Worm (Caenorhabditis elegans) whole organism, young adult: Measurements from ENCODE around the gene srv-14.
"Not testable (repeated sequence)": the region's sequence is repeated elsewhere in the genome, so short reads cannot be mapped to it uniquely, and the experiment has no call there.

Source experiments
- B0261.1 ChIP-seq: sonication (generic microtip); optimal IDR thresholded peaks from 2 replicates; lab custom pipeline; 2016; ENCODE audit warnings: mild to moderate bottlenecking, missing genetic modification characterization, moderate library complexity, missing compliant biosample characterization
- B0336.3 ChIP-seq: fragments of 200-800 bp; sonication (Bioruptor generic); IDR thresholded peaks from 2 replicates; pipeline ENCODE4 v1.3.6; 2022; ENCODE audit warnings: missing genetic modification characterization, missing compliant biosample characterization
- C17E4.6 ChIP-seq: fragments of 200-800 bp; sonication (Bioruptor generic); IDR thresholded peaks from 2 replicates; pipeline ENCODE4 v1.3.6; 2022; ENCODE audit warnings: missing genetic modification reagents, missing genetic modification characterization, missing compliant biosample characterization
- F22D6.2 ChIP-seq: sonication (generic microtip); optimal IDR thresholded peaks from 2 replicates; lab custom pipeline; 2016; ENCODE audit warnings: mild to moderate bottlenecking, missing genetic modification characterization, missing compliant biosample characterization
- F23B12.7 ChIP-seq: sonication (generic microtip); optimal IDR thresholded peaks from 2 replicates; lab custom pipeline; 2017; ENCODE audit warnings: missing genetic modification characterization, mild to moderate bottlenecking, missing compliant biosample characterization, antibody characterized with exemption, moderate library complexity; ENCODE audit not compliant: insufficient read depth
- F39B2.1 ChIP-seq: fragments of 200-800 bp; sonication (Bioruptor generic); IDR thresholded peaks from 2 replicates; pipeline ENCODE4 v1.3.6; 2022; ENCODE audit warnings: missing genetic modification reagents, missing genetic modification characterization, missing compliant biosample characterization
- T07F8.4 ChIP-seq: sonication (generic microtip); optimal IDR thresholded peaks from 2 replicates; lab custom pipeline; 2016; ENCODE audit warnings: mild to moderate bottlenecking, missing genetic modification characterization, moderate library complexity, missing compliant biosample characterization
- Y53G8AR.9 ChIP-seq: fragments of 200-800 bp; sonication (Bioruptor generic); conservative IDR thresholded peaks from 2 replicates; pipeline ENCODE4 v1.3.6; 2022; ENCODE audit warnings: missing genetic modification reagents, missing genetic modification characterization, missing compliant biosample characterization
- ama-1 ChIP-seq, 3 experiments: fragments of 150-350 bp in 1 of 3; sonication (generic microtip) in 2 of 3; optimal IDR thresholded peaks; 2 replicates each; lab custom pipeline; 2014 to 2018; ENCODE audit warnings: missing biosample characterization in 2 of 3, missing genetic modification characterization in 2 of 3, missing genetic modification reagents in 2 of 3
- atf-7 ChIP-seq: sonication (generic microtip); optimal IDR thresholded peaks from 2 replicates; lab custom pipeline; 2017; ENCODE audit warnings: mild to moderate bottlenecking, missing genetic modification characterization, missing compliant biosample characterization
- attf-6 ChIP-seq: fragments of 200-800 bp; sonication (Bioruptor generic); IDR thresholded peaks from 2 replicates; pipeline ENCODE4 v1.3.6; 2022; ENCODE audit warnings: missing genetic modification reagents, missing genetic modification characterization, missing compliant biosample characterization
- cebp-1 ChIP-seq, 2 experiments: fragments of 200-800 bp in 1 of 2; sonication (Bioruptor generic) in 1 of 2; sonication (generic microtip) in 1 of 2; IDR thresholded peaks in 1 of 2; optimal IDR thresholded peaks in 1 of 2; 2 replicates each; pipeline versions ENCODE4 v1.3.6 to Lab custom; 2017 to 2022; ENCODE audit warnings: missing compliant biosample characterization in 2 of 2, missing genetic modification characterization in 2 of 2, mild to moderate bottlenecking in 1 of 2, missing genetic modification reagents in 1 of 2, moderate library complexity in 1 of 2
- cebp-2 ChIP-seq: fragments of 200-800 bp; sonication (Bioruptor generic); IDR thresholded peaks from 2 replicates; pipeline ENCODE4 v1.3.6; 2022; ENCODE audit warnings: missing genetic modification characterization, missing compliant biosample characterization
- ceh-27 ChIP-seq: fragments of 200-800 bp; sonication (Bioruptor generic); optimal IDR thresholded peaks from 2 replicates; lab custom pipeline; 2018; ENCODE audit warnings: mild to moderate bottlenecking, missing genetic modification characterization, moderate library complexity, missing compliant biosample characterization
- ceh-40 ChIP-seq: fragments of 200-800 bp; sonication (Bioruptor generic); IDR thresholded peaks from 2 replicates; pipeline ENCODE4 v1.3.6; 2022; ENCODE audit warnings: missing genetic modification characterization, missing compliant biosample characterization
- ceh-58 ChIP-seq: fragments of 200-800 bp; sonication (Bioruptor generic); IDR thresholded peaks from 2 replicates; pipeline ENCODE4 v1.3.6; 2022; ENCODE audit warnings: missing genetic modification characterization, missing compliant biosample characterization
- ceh-91 ChIP-seq: fragments of 200-800 bp; sonication (Bioruptor generic); IDR thresholded peaks from 2 replicates; pipeline ENCODE4 v1.3.6; 2022; ENCODE audit warnings: missing genetic modification reagents, missing genetic modification characterization, missing compliant biosample characterization
- die-1 ChIP-seq: sonication (generic microtip); optimal IDR thresholded peaks from 2 replicates; lab custom pipeline; 2016; ENCODE audit warnings: missing genotype, mild to moderate bottlenecking, missing genetic modification characterization, missing compliant biosample characterization
- dox-1 ChIP-seq: fragments of 200-800 bp; sonication (Bioruptor generic); IDR thresholded peaks from 2 replicates; pipeline ENCODE4 v1.3.6; 2022; ENCODE audit warnings: missing genetic modification reagents, missing genetic modification characterization, missing compliant biosample characterization
- egl-44 ChIP-seq: fragments of 200-800 bp; sonication (Bioruptor generic); IDR thresholded peaks from 2 replicates; pipeline ENCODE4 v1.3.6; 2022; ENCODE audit warnings: missing genetic modification reagents, missing genetic modification characterization, missing compliant biosample characterization
- egrh-3 ChIP-seq: fragments of 200-800 bp; sonication (Bioruptor generic); IDR thresholded peaks from 2 replicates; pipeline ENCODE4 v1.3.6; 2022; ENCODE audit warnings: missing genetic modification reagents, missing genetic modification characterization, missing compliant biosample characterization
- ekl-4 ChIP-seq: fragments of 200-800 bp; sonication (Bioruptor generic); IDR thresholded peaks from 2 replicates; pipeline ENCODE4 v1.3.6; 2022; ENCODE audit warnings: missing genetic modification reagents, missing genetic modification characterization, missing compliant biosample characterization
- fkh-3 ChIP-seq: sonication (generic microtip); optimal IDR thresholded peaks from 2 replicates; lab custom pipeline; 2016; ENCODE audit warnings: mild to moderate bottlenecking, missing genetic modification characterization, missing compliant biosample characterization
- him-1 ChIP-seq: sonication (generic microtip); optimal IDR thresholded peaks from 2 replicates; lab custom pipeline; 2016; ENCODE audit warnings: missing genotype, missing genetic modification reagents, missing genetic modification characterization, missing compliant biosample characterization
- hlh-26 ChIP-seq: fragments of 200-800 bp; sonication (Bioruptor generic); conservative IDR thresholded peaks from 2 replicates; pipeline ENCODE4 v1.3.6; 2022; ENCODE audit warnings: missing genetic modification reagents, missing genetic modification characterization, missing compliant biosample characterization
- hmg-1.2 ChIP-seq: fragments of 200-800 bp; sonication (Bioruptor generic); IDR thresholded peaks from 2 replicates; pipeline ENCODE4 v1.3.6; 2022; ENCODE audit warnings: missing genetic modification reagents, missing genetic modification characterization, missing compliant biosample characterization
- let-607 ChIP-seq, 2 experiments: fragments of 200-800 bp in 1 of 2; sonication (Bioruptor generic) in 1 of 2; sonication (generic microtip) in 1 of 2; optimal IDR thresholded peaks; 2 replicates each; lab custom pipeline; 2016 to 2018; ENCODE audit warnings: mild to moderate bottlenecking in 2 of 2, missing compliant biosample characterization in 2 of 2, missing genetic modification characterization in 2 of 2, moderate library complexity in 2 of 2, missing genotype in 1 of 2
- lin-54 ChIP-seq: fragments of 200-800 bp; sonication (Bioruptor generic); optimal IDR thresholded peaks from 2 replicates; lab custom pipeline; 2018; ENCODE audit warnings: mild to moderate bottlenecking, missing genetic modification characterization, missing compliant biosample characterization
- lir-1 ChIP-seq: fragments of 200-800 bp; sonication (Bioruptor generic); conservative IDR thresholded peaks from 2 replicates; pipeline ENCODE4 v1.3.6; 2022; ENCODE audit warnings: missing genetic modification reagents, missing genetic modification characterization, missing compliant biosample characterization
- madf-3 ChIP-seq: fragments of 200-800 bp; sonication (Bioruptor generic); IDR thresholded peaks from 2 replicates; pipeline ENCODE4 v1.3.6; 2022; ENCODE audit warnings: missing genetic modification reagents, missing genetic modification characterization, missing compliant biosample characterization
- madf-6 ChIP-seq: fragments of 200-800 bp; sonication (Bioruptor generic); IDR thresholded peaks from 2 replicates; pipeline ENCODE4 v1.3.6; 2022; ENCODE audit warnings: missing genetic modification reagents, missing genetic modification characterization, missing compliant biosample characterization
- mcd-1 ChIP-seq: fragments of 200-800 bp; sonication (Bioruptor generic); IDR thresholded peaks from 2 replicates; pipeline ENCODE4 v1.3.6; 2022; ENCODE audit warnings: missing genetic modification reagents, missing genetic modification characterization, missing compliant biosample characterization
- nhr-179 ChIP-seq: sonication (generic microtip); optimal IDR thresholded peaks from 2 replicates; lab custom pipeline; 2016; ENCODE audit warnings: mild to moderate bottlenecking, missing genetic modification characterization, missing compliant biosample characterization
- nhr-90 ChIP-seq: sonication (generic microtip); optimal IDR thresholded peaks from 2 replicates; lab custom pipeline; 2016; ENCODE audit warnings: missing genotype, mild to moderate bottlenecking, missing genetic modification characterization, missing compliant biosample characterization
- pbrm-1 ChIP-seq: fragments of 200-800 bp; sonication (Bioruptor generic); IDR thresholded peaks from 2 replicates; pipeline ENCODE4 v1.3.6; 2022; ENCODE audit warnings: missing genetic modification reagents, missing genetic modification characterization, missing compliant biosample characterization
- rec-8 ChIP-seq, 2 experiments: sonication (generic microtip); optimal IDR thresholded peaks; 2 replicates each; lab custom pipeline; 2016; ENCODE audit warnings: mild to moderate bottlenecking in 2 of 2, missing genetic modification characterization in 2 of 2, missing genetic modification reagents in 2 of 2, missing genotype in 2 of 2, missing biosample characterization in 1 of 2, missing compliant biosample characterization in 1 of 2, moderate library complexity in 1 of 2
- repo-1 ChIP-seq: sonication (generic microtip); optimal IDR thresholded peaks from 2 replicates; lab custom pipeline; 2017; ENCODE audit warnings: mild to moderate bottlenecking, missing genetic modification characterization, missing compliant biosample characterization
- rpc-1 ChIP-seq, 2 experiments: fragments of 150-350 bp in 1 of 2; sonication (generic microtip) in 1 of 2; optimal IDR thresholded peaks; 2 replicates each; lab custom pipeline; 2014 to 2018; ENCODE audit warnings: missing biosample characterization in 1 of 2, missing genetic modification characterization in 1 of 2, missing genetic modification reagents in 1 of 2, missing genotype in 1 of 2
- snpc-4 ChIP-seq, 5 experiments: fragments of 150-350 bp in 1 of 5; sonication (generic microtip) in 4 of 5; optimal IDR thresholded peaks; 2 replicates each; lab custom pipeline; 2014 to 2018; ENCODE audit warnings: missing genetic modification characterization in 5 of 5, missing biosample characterization in 3 of 5, antibody characterized with exemption in 2 of 5, mild to moderate bottlenecking in 2 of 5, missing compliant biosample characterization in 2 of 5, missing genotype in 2 of 5, moderate library complexity in 2 of 5, missing genetic modification reagents in 1 of 5
- xnd-1 ChIP-seq: sonication (generic microtip); optimal IDR thresholded peaks from 2 replicates; lab custom pipeline; 2016; ENCODE audit warnings: missing genotype, missing genetic modification reagents, missing genetic modification characterization, missing compliant biosample characterization
- zim-3 ChIP-seq: sonication (generic microtip); optimal IDR thresholded peaks from 2 replicates; lab custom pipeline; 2017; ENCODE audit warnings: mild to moderate bottlenecking, missing genetic modification characterization, moderate library complexity, missing compliant biosample characterization
- ztf-18 ChIP-seq: sonication (generic microtip); optimal IDR thresholded peaks from 2 replicates; lab custom pipeline; 2016; ENCODE audit warnings: missing genotype, mild to moderate bottlenecking, missing genetic modification characterization, missing compliant biosample characterization
- ztf-26 ChIP-seq: sonication (generic microtip); optimal IDR thresholded peaks from 2 replicates; lab custom pipeline; 2017; ENCODE audit warnings: missing genetic modification characterization, missing compliant biosample characterization
- ztf-6 ChIP-seq: fragments of 200-800 bp; sonication (Bioruptor generic); IDR thresholded peaks from 2 replicates; pipeline ENCODE4 v1.3.6; 2022; ENCODE audit warnings: missing genetic modification reagents, missing genetic modification characterization, missing compliant biosample characterization

The srv-14 gene

DNA sequence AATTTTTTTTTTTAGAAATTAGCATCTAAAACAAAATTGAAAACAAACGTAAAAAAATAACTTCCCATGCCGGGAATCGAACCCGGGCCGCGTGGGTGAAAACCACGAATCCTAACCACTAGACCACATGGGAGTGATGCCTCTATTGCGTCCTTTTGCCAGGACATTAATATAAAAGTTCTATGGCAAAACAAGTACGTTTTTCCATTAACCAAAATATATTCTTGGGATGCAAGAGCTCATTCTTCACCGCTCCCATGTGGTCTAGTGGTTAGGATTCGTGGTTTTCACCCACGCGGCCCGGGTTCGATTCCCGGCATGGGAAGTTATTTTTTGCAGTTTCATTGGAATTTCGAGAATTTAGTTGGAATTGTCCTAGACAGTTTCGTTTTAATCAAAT, 39.1 kb upstream of the srv-14 start (continued):
- TF ChIP-seq egrh-3 (0 out of 2 replicates have a peak, but pooled peaks have one; percentile 13), atf-7 (tag; lab: Kevin White, UChicago) (peak; percentile 41), die-1 (peak; percentile 67), hmg-1.2 (GFP tag; lab: Robert Waterston, UW) (peak; percentile 72), ekl-4 (peak; percentile 65; the same call in 1 of the 2 replicates), him-1 (tag; lab: Kevin White, UChicago) (peak; percentile 65), lir-1 (peak; percentile 30; the same call in 1 of the 2 replicates), nhr-179 (tag; lab: Kevin White, UChicago) (peak; percentile 19), madf-3 (GFP tag; lab: Robert Waterston, UW) (peak; percentile 75; the same call in 1 of the 2 replicates), pbrm-1 (GFP tag; lab: Robert Waterston, UW) (peak; percentile 76), Y53G8AR.9 (GFP tag; lab: Robert Waterston, UW) (0 out of 2 replicates have a peak, but pooled peaks have one; percentile 23), cebp-1 (tag; optimal IDR thresholded peaks at IDR 0.05; lab: Kevin White, UChicago) (peak; percentile 56), ceh-58 (GFP tag; lab: Robert Waterston, UW) (0 out of 2 replicates have a peak, but pooled peaks have one; percentile 4), repo-1 (tag; lab: Kevin White, UChicago) (peak; percentile 27), snpc-4 (GFP tag; optimal IDR thresholded peaks at IDR 0.05; lab: Kevin White, UChicago) (peak; percentile 88), snpc-4 (tag; optimal IDR thresholded peaks at IDR 0.05; lab: Kevin White, UChicago) (peak; percentile 57 to 98 (median 92)), madf-6 (GFP tag; lab: Robert Waterston, UW) (peak; percentile 62), mcd-1 (GFP tag; lab: Robert Waterston, UW) (peak; percentile 34; the same call in 1 of the 2 replicates), dox-1 (GFP tag; lab: Robert Waterston, UW) (peak; percentile 76), F23B12.7 (tag; lab: Kevin White, UChicago) (peak; percentile 3), ztf-18 (tag; lab: Kevin White, UChicago) (peak; percentile 86), nhr-90 (tag; lab: Kevin White, UChicago) (peak; percentile 77), B0336.3 (peak; percentile 56), cebp-2 (GFP tag; lab: Robert Waterston, UW) (0 out of 2 replicates have a peak, but pooled peaks have one; percentile 70), fkh-3 (tag; lab: Kevin White, UChicago) (peak; percentile 35), rpc-1 (optimal IDR thresholded peaks at IDR 0.05; lab: Kevin White, UChicago) (peak; percentile 76), rpc-1 (tag; optimal IDR thresholded peaks at IDR 0.05; lab: Kevin White, UChicago) (peak; percentile 86), ceh-40 (GFP tag; lab: Robert Waterston, UW) (peak; percentile 54; the same call in 1 of the 2 replicates), ama-1 (GFP tag; optimal IDR thresholded peaks at IDR 0.05; lab: Kevin White, UChicago) (peak in 1 of 2 experiments; percentile 46), B0261.1 (tag; lab: Kevin White, UChicago) (peak; percentile 87), T07F8.4 (tag; lab: Kevin White, UChicago) (peak; percentile 63), ceh-91 (peak; percentile 17; the same call in 1 of the 2 replicates)
- not testable (repeated sequence) for TF ChIP-seq cebp-1 (GFP tag; IDR thresholded peaks at IDR 0.05; lab: Robert Waterston, UW); ama-1 (optimal IDR thresholded peaks at IDR 0.05; lab: Kevin White, UChicago)

DNA sequence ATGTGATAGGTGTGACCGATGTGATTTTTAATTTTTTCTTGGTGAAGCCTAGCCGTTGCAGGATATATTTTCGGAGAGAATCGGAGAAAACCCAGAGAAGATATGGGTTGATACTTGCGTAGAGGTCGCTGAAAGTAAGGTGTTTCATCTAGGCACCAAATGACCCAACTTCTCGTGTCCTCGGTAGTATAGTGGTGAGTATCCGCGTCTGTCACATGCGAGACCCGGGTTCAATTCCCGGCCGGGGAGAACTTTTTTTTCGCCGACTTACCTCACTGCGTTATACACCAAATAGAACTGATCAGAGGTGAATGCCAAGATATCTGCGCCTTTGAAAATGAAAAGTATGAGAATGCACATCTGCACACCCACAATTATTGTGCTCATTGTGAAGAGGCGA, 37.8 kb upstream of the srv-14 start:
- TF ChIP-seq snpc-4 (GFP tag; optimal IDR thresholded peaks at IDR 0.05; lab: Kevin White, UChicago): peak; percentile 87
- TF ChIP-seq snpc-4 (tag; optimal IDR thresholded peaks at IDR 0.05; lab: Kevin White, UChicago): peak; percentile 51 to 96 (median 92)
- peak; percentile 97 for TF ChIP-seq attf-6
- TF ChIP-seq xnd-1: no peak
- no peak for TF ChIP-seq atf-7 (tag; lab: Kevin White, UChicago)
- no peak for TF ChIP-seq F39B2.1
- TF ChIP-seq hlh-26: no peak
- no peak for TF ChIP-seq ztf-6
- peak; percentile 16 to 44 for TF ChIP-seq rec-8 (tag; optimal IDR thresholded peaks at IDR 0.05; lab: Kevin White, UChicago)
- no peak for TF ChIP-seq nhr-179 (tag; lab: Kevin White, UChicago)
- peak; percentile 37 for TF ChIP-seq lin-54 (GFP tag; lab: Kevin White, UChicago)
- TF ChIP-seq egl-44 (GFP tag; lab: Robert Waterston, UW): no peak
- peak; percentile 18 to 27 for TF ChIP-seq let-607 (tag; optimal IDR thresholded peaks at IDR 0.05; lab: Kevin White, UChicago)
- no peak for TF ChIP-seq F22D6.2 (tag; lab: Kevin White, UChicago)
- TF ChIP-seq zim-3: peak; percentile 84
- TF ChIP-seq ztf-26 (tag; lab: Kevin White, UChicago): no peak
- TF ChIP-seq ceh-27: peak; percentile 31
- TF ChIP-seq C17E4.6 (GFP tag; lab: Robert Waterston, UW): no peak
- no peak; the same call in 1 of the 2 replicates for TF ChIP-seq Y53G8AR.9 (GFP tag; lab: Robert Waterston, UW)
